Fruit fly (Drosophila melanogaster) whole organism: ENCODE measurements around the gene CG6865.

ENCODE experiments used
- CG8478 ChIP-seq: fragments of >200 bp; optimal IDR thresholded peaks from 2 replicates; lab custom pipeline; 2018; ENCODE audit warnings: inconsistent platforms
- Dll ChIP-seq: fragments of >200 bp; optimal IDR thresholded peaks from 2 replicates; lab custom pipeline; 2017
- EcR ChIP-seq, 2 experiments: fragments of >200 bp; optimal IDR thresholded peaks; 2 replicates each; lab custom pipeline; 2017; ENCODE audit warnings: missing biosample characterization in 2 of 2, missing genetic modification characterization in 2 of 2, missing genetic modification reagents in 2 of 2
- pan ChIP-seq: fragments of >200 bp; optimal IDR thresholded peaks from 2 replicates; lab custom pipeline; 2017
- psq ChIP-seq: fragments of >200 bp; optimal IDR thresholded peaks from 2 replicates; lab custom pipeline; 2017
- usp ChIP-seq: fragments of >200 bp; optimal IDR thresholded peaks from 2 replicates; lab custom pipeline; 2017; ENCODE audit warnings: missing biosample characterization, missing genetic modification characterization, mixed read lengths

Gene CG6865

DNA sequence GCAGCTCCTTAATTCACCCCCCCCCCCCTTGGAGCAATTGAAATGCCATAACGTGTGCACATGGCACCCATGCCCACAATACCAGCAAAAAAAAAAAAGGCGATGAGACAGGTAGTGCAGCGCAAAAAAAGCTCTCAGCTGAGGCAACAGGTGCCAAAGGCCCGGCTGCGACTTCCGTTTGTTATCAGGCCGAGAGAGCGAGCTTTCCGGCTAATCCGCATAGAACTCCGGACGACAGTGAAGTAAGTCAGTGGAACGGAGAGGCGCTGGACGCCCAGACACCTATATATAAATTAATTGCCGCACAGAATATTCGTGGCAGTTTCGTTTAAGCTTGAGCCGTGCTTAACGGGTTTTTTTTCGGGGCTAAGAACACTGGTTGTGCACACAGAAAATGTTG lies at the start of gene CG6865:
CG6865 (plus strand) TSS at position 321 of the 400 bp plus-strand sequence.
- TF ChIP-seq Dll (lab: Kevin White, UChicago) (no peak), CG8478 (lab: Kevin White, UChicago) (no peak), pan (lab: Kevin White, UChicago) (no peak), psq (lab: Kevin White, UChicago) (no peak), usp (GFP tag; lab: Kevin White, UChicago) (no peak), EcR (GFP tag; optimal IDR thresholded peaks at IDR 0.05; lab: Kevin White, UChicago) (no peak)

DNA sequence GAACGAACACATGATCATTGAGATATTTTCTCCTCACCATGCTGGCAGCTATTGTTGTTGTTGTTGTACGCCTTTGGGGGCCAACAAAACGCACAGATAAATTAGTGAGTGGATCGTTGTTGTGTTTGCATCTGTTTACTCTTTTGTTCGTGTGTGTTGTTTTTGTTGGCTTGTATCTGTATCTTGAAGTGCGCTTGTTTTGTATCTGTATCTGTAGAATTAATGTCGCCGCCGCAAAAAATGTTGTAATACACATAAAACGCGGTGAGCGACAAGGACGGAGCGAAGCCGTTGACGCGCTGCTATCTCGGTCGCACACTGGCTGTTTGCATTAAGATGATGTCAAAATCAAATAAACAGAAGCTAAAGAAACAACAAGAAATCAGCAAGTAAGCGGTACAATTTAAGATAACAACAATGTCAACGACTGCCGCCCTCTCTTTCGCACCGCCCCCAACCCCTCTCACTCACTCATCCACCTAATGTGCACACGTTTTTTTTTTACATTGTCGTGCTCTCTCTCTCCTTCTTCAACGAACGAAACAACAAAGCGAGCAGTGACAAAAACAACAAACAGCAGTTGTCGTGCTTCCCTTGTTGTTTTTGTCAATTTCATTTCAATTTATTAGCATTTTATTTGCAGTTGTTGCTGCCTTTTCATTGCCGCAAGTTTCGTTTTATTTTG lies 49.3 kb upstream of the CG6865 start:
- peak; percentile 68 to 77 for TF ChIP-seq EcR (GFP tag; optimal IDR thresholded peaks at IDR 0.05; lab: Kevin White, UChicago)
- no peak for TF ChIP-seq psq (lab: Kevin White, UChicago)
- peak; percentile 56 for TF ChIP-seq pan (lab: Kevin White, UChicago)
- TF ChIP-seq CG8478 (lab: Kevin White, UChicago): peak; percentile 84
- no peak for TF ChIP-seq usp (GFP tag; lab: Kevin White, UChicago)
- TF ChIP-seq Dll (lab: Kevin White, UChicago): no peak

DNA sequence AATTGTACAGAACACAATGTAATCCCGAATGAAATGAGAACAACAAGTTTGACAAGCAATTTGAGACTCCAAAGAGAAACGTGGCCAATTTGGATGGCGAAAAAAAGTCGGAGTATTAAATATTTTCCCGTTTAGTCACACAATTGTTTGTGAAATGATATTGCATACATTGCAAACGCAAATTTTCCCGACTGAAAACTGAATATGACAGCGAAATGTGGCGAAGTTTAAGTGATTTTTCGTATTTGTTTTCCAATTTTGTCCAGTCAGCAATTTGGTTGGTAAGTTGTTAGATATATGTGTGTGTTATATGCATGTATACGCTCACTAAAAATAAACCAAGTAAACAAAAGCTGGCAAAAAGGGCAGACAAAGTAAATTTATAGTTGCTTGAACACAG lies 47.3 kb upstream of the CG6865 start:
- TF ChIP-seq usp (GFP tag; lab: Kevin White, UChicago) (no peak), psq (lab: Kevin White, UChicago) (no peak), CG8478 (lab: Kevin White, UChicago) (no peak), Dll (lab: Kevin White, UChicago) (no peak), EcR (GFP tag; optimal IDR thresholded peaks at IDR 0.05; lab: Kevin White, UChicago) (no peak), pan (lab: Kevin White, UChicago) (no peak)

DNA sequence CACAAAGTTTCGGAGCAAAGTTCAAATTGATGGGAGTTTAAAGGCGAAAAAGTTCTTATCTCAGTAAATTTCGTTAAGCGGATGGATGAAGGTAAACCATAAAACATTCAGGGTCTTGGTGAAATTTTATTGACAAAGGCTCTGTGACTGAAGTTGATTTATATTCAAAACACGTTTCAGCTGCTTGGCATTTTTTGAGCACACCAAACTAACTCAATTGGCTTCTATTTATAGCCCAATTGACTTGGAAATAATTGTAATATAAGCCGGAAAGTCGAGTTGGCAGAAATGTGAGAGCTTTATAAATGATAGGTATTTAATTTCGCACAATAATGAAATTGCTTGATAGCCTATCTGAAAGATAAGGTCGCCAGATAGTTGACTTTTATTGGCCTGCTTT lies 46.7 kb upstream of the CG6865 start:
- no peak for TF ChIP-seq pan (lab: Kevin White, UChicago)
- no peak for TF ChIP-seq EcR (GFP tag; optimal IDR thresholded peaks at IDR 0.05; lab: Kevin White, UChicago)
- TF ChIP-seq Dll (lab: Kevin White, UChicago): no peak
- no peak for TF ChIP-seq CG8478 (lab: Kevin White, UChicago)
- TF ChIP-seq psq (lab: Kevin White, UChicago): no peak
- TF ChIP-seq usp (GFP tag; lab: Kevin White, UChicago): no peak

dm6 chr3L:18817264-18817894 lies 46.1 kb upstream of the CG6865 start:
- TF ChIP-seq psq (lab: Kevin White, UChicago): no peak
- TF ChIP-seq CG8478 (lab: Kevin White, UChicago): no peak
- no peak for TF ChIP-seq Dll (lab: Kevin White, UChicago)
- no peak for TF ChIP-seq usp (GFP tag; lab: Kevin White, UChicago)
- TF ChIP-seq EcR (GFP tag; optimal IDR thresholded peaks at IDR 0.05; lab: Kevin White, UChicago): no peak

DNA sequence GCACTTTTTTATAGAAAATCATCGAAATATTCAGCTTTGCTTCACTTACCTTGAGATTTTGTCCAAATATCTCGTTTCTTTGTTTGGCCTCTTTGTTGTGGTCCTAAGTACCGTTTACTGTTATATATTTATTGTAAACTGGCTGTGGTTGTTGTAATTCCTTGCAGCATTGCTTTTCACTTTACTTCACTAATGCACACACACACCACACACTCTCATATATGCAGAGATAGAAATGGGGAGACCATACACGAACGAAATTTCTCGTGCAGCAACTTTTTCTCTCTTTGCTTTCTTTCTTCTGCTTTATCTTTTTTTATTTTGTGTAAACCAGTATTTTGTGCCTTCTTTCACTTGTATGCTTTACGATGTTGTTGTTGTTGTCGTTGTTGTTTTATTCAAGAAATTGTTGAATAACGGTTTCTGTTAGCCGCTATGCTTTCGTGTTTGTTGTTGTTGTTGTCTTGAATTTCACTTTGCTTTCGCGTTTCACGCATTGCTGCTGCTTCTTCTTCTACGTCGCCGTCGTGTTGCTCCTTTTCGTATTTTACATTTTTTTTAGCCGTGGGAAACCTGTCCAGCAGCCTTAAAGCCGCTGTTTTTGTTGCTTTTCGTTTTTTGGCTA lies 44.1 kb upstream of the CG6865 start:
- TF ChIP-seq CG8478 (lab: Kevin White, UChicago) (no peak), Dll (lab: Kevin White, UChicago) (no peak), psq (lab: Kevin White, UChicago) (no peak), usp (GFP tag; lab: Kevin White, UChicago) (no peak), EcR (GFP tag; optimal IDR thresholded peaks at IDR 0.05; lab: Kevin White, UChicago) (no peak), pan (lab: Kevin White, UChicago) (no peak)

DNA sequence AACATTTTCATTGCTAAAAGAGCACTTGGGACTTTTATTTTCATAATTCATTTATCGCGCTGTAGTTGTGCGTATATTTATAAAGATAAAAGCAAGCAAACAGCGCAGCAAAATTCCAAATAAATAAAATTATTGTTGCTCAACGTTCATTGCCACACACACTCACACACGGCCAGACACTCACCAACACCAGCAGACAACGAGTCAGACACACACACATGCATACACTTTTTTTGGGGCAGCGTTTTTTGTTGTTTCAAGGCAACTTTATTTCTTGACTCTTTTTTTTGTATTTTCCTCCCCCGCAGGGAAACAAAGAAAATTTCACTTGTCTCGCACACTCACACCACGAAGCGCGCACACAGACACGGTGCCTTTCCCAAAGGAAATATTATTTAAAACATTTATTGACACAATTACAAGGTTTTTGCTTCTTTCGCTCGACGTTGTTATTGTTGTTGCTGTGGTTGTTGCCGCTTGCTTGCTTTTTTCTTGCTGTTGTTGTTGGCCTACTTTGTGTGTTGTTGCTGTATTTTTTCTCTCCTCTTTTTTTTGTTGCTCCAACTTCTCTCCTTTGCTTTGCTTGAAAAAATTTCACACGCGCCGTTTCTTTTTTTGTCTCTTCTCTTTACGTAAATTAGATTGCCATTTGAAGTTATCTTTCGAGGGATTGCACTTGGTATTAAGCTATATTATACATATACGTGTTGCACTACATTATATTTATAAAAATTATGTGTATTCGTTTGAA lies 43.4 kb upstream of the CG6865 start:
- TF ChIP-seq CG8478 (lab: Kevin White, UChicago) (no peak), psq (lab: Kevin White, UChicago) (no peak), EcR (GFP tag; optimal IDR thresholded peaks at IDR 0.05; lab: Kevin White, UChicago) (peak in 1 of 2 experiments; percentile 6), usp (GFP tag; lab: Kevin White, UChicago) (no peak), pan (lab: Kevin White, UChicago) (no peak), Dll (lab: Kevin White, UChicago) (no peak)

DNA sequence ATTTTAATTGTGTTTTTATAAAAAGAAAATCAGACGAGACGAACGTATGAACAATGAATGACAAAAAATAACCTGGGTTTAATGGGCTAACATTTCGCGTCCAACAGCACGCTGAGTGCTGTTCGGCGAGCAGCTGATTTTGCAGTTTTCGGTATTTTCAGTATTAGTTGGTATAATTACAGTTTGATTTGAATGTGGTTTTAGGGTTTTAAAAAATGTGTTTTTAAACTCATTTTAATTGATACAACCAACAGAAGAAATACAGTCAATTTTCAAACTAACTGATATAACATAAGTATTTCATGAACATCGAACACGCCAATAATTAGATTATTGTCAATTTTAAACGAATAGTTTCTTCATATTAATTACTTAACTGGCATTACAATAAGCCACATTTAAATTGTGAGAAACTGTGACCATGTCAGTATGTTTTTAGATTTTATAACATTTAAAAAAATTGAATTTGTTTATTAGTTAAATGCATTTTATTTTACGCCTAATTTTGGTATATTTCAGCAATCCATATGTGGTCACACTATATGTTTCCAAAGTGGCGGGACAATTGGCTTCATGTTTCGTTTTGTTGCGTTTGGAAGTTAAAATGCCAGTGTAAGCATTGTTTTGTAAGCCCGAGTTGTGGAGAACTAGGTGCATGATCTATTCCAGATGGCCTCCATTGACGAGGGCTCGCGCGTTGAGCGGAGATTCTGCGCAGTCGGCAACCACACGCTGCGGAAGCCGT lies 42.6 kb upstream of the CG6865 start, which contains the start of the genes CG14073 and HipHop:
CG14073 (minus strand) TSS at position 38 of the 745 bp plus-strand sequence.
HipHop (plus strand) TSS at position 534 of the 745 bp plus-strand sequence.
- TF ChIP-seq usp (GFP tag; lab: Kevin White, UChicago): no peak
- no peak for TF ChIP-seq EcR (GFP tag; optimal IDR thresholded peaks at IDR 0.05; lab: Kevin White, UChicago)

DNA sequence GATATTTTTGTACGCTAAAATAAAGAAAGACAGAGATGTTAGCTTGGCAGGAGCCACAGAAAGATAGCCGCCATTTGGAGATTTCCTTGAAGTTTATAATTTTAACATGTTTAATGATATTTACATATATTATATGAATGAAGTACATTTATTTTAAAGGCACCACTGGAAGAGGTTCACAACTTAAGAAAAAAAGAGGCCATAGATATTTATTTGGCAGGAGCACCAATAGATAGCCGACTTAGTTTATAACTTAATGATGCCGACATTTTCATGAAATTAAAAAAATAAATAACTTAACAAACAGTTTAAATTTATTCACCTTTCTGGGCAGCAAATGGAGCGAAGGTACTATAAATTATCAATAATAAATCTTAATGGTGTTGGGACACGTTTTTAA lies 41.4 kb upstream of the CG6865 start:
- no peak for TF ChIP-seq pan (lab: Kevin White, UChicago)
- no peak for TF ChIP-seq CG8478 (lab: Kevin White, UChicago)
- no peak for TF ChIP-seq usp (GFP tag; lab: Kevin White, UChicago)
- no peak for TF ChIP-seq Dll (lab: Kevin White, UChicago)
- TF ChIP-seq psq (lab: Kevin White, UChicago): no peak
- no peak for TF ChIP-seq EcR (GFP tag; optimal IDR thresholded peaks at IDR 0.05; lab: Kevin White, UChicago)
